Fruit fly (Drosophila melanogaster) whole organism, embryonic: ENCODE results near the gene CG17839.

ENCODE experiments used
- CG11247 ChIP-seq: fragments of 200-800 bp; sonication (Bioruptor generic); IDR thresholded peaks from 2 replicates; pipeline ENCODE4 v1.3.6; 2022; ENCODE audit warnings: missing biosample characterization, missing genetic modification characterization
- CG12155 ChIP-seq: fragments of 200-800 bp; sonication (Bioruptor generic); optimal IDR thresholded peaks from 3 replicates; lab custom pipeline; 2016; ENCODE audit warnings: missing biosample characterization, missing genetic modification characterization
- CG14965 ChIP-seq: fragments of 200-800 bp; sonication (Bioruptor generic); optimal IDR thresholded peaks from 2 replicates; lab custom pipeline; 2016; ENCODE audit warnings: missing biosample characterization, missing genetic modification characterization, borderline replicate concordance
- CG17186 ChIP-seq: fragments of 200-800 bp; sonication (Bioruptor generic); optimal IDR thresholded peaks from 3 replicates; lab custom pipeline; 2017; ENCODE audit warnings: missing biosample characterization, missing genetic modification reagents, missing genetic modification characterization
- CG17361 ChIP-seq: fragments of 200-800 bp; sonication (Bioruptor generic); IDR thresholded peaks from 3 replicates; pipeline ENCODE4 v1.3.6; 2022; ENCODE audit warnings: missing biosample characterization, missing genetic modification characterization
- CG18476 ChIP-seq: fragments of 200-800 bp; sonication (Bioruptor generic); optimal IDR thresholded peaks from 2 replicates; lab custom pipeline; 2016; ENCODE audit warnings: missing biosample characterization, mild to moderate bottlenecking, missing genetic modification characterization
- D19B ChIP-seq: fragments of 200-800 bp; sonication (Bioruptor generic); optimal IDR thresholded peaks from 2 replicates; lab custom pipeline; 2017; ENCODE audit warnings: missing biosample characterization, mild to moderate bottlenecking, missing genetic modification characterization
- Lhr ChIP-seq: fragments of 200-800 bp; sonication (Bioruptor generic); optimal IDR thresholded peaks from 3 replicates; lab custom pipeline; 2017; ENCODE audit warnings: mild to moderate bottlenecking, missing biosample characterization, missing genetic modification reagents, missing genetic modification characterization
- Lpt ChIP-seq: fragments of >200 bp; optimal IDR thresholded peaks from 2 replicates; lab custom pipeline; 2018; ENCODE audit warnings: missing biosample characterization, missing genetic modification characterization
- lov ChIP-seq, 2 experiments: fragments of 200-800 bp in 1 of 2; fragments of >200 bp in 1 of 2; sonication (Bioruptor generic) in 1 of 2; IDR thresholded peaks in 1 of 2; optimal IDR thresholded peaks in 1 of 2; 2 replicates in 1 of 2; 3 replicates in 1 of 2; pipeline versions ENCODE4 v1.3.6 to Lab custom; 2017 to 2022; ENCODE audit warnings: missing biosample characterization in 1 of 2, missing genetic modification characterization in 1 of 2
- nom ChIP-seq: fragments of 200-800 bp; sonication (Bioruptor generic); optimal IDR thresholded peaks from 2 replicates; lab custom pipeline; 2017; ENCODE audit warnings: missing biosample characterization, missing genetic modification characterization, mild to moderate bottlenecking, moderate library complexity, missing genetic modification reagents
- trh ChIP-seq: fragments of 200-800 bp; sonication (Bioruptor generic); optimal IDR thresholded peaks from 2 replicates; lab custom pipeline; 2016; ENCODE audit warnings: missing biosample characterization, missing genetic modification characterization
- vvl ChIP-seq: fragments of 200-800 bp; sonication (Bioruptor generic); IDR thresholded peaks from 2 replicates; pipeline ENCODE4 v1.3.6; 2022; ENCODE audit warnings: missing biosample characterization, missing genetic modification characterization

- no peak for TF ChIP-seq D19B
- no peak for TF ChIP-seq CG18476 (GFP tag; lab: Kevin White, UChicago)
- TF ChIP-seq CG17361 (GFP tag; lab: Robert Waterston, UW): no peak
- TF ChIP-seq CG17186 (GFP tag; lab: Kevin White, UChicago): no peak
- no peak for TF ChIP-seq Lhr (GFP tag; lab: Kevin White, UChicago)
- no peak for TF ChIP-seq trh (GFP tag; lab: Kevin White, UChicago)
- no peak for TF ChIP-seq CG14965 (GFP tag; lab: Kevin White, UChicago)
- no peak for TF ChIP-seq CG11247 (GFP tag; lab: Robert Waterston, UW)
- peak; percentile 49; the same call in 1 of the 2 replicates for TF ChIP-seq vvl (GFP tag; lab: Robert Waterston, UW)
- no peak for TF ChIP-seq Lpt (GFP tag; lab: Kevin White, UChicago)
- TF ChIP-seq nom: no peak
- TF ChIP-seq lov (optimal IDR thresholded peaks at IDR 0.05; lab: Kevin White, UChicago): no peak
- no peak for TF ChIP-seq lov (GFP tag; IDR thresholded peaks at IDR 0.05; lab: Robert Waterston, UW)
- no peak for TF ChIP-seq CG12155 (GFP tag; lab: Kevin White, UChicago)
These were observed 17.4 kb downstream of the CG17839 start for dm6 chr3L:14822364-14822763.
